Worm (Caenorhabditis elegans): ENCODE measurements around the gene W08A12.3.

The W08A12.3 gene

DNA sequence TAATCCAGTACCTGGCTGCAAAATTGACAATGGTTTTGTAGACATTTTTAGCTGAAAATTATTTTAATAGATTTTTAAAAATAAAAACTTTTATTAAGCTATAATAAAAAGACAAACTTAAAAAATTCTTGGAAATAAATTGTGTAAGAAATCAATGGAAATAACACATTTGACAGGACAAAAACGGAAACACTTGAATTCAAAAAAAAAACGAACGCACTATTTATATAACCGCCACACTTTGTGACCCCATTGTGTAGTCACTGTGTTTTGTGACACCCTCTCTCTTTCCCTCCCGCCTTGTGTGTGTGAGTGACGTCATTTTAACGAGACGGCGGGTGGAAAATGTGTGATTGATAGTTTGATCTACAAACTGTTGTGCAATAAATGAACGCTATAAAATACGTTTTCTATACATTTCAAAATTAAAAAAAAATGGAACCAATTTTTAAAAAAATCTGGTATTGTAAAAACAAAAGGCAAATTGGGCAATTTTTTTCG, 38.4 kb upstream of the W08A12.3 start, which contains the start of gene F59B1.8 (continued):
- TF ChIP-seq egrh-3 (GFP tag; IDR thresholded peaks at IDR 0.05) (no peak), nhr-80 (tag; optimal IDR thresholded peaks at IDR 0.05) (peak; percentile 83), fkh-3 (tag; optimal IDR thresholded peaks at IDR 0.05) (no peak), rcor-1 (GFP tag; IDR thresholded peaks at IDR 0.05) (no peak), mes-4 (tag; optimal IDR thresholded peaks at IDR 0.05) (no peak), attf-6 (GFP tag; IDR thresholded peaks at IDR 0.05) (no peak), ets-4 (GFP tag; optimal IDR thresholded peaks at IDR 0.05) (no peak), B0336.3 (GFP tag; IDR thresholded peaks at IDR 0.05) (0 out of 2 replicates have a peak, but pooled peaks have one; percentile 20), T26A5.8 (tag; optimal IDR thresholded peaks at IDR 0.05) (no peak), bed-2 (GFP tag; IDR thresholded peaks at IDR 0.05) (no peak), ztf-28 (GFP tag; IDR thresholded peaks at IDR 0.05) (no peak), let-607 (tag; optimal IDR thresholded peaks at IDR 0.05) (peak in 1 of 2 experiments; percentile 23), C06A6.2 (GFP tag; conservative IDR thresholded peaks at IDR 0.05) (no peak), chd-7 (tag; optimal IDR thresholded peaks at IDR 0.05) (no peak), D2030.7 (GFP tag; IDR thresholded peaks at IDR 0.05) (no peak), F10E7.11 (tag; optimal IDR thresholded peaks at IDR 0.05) (no peak), rpc-1 (optimal IDR thresholded peaks at IDR 0.05) (no peak), rpc-1 (tag; optimal IDR thresholded peaks at IDR 0.05) (no peak), F57C9.4 (tag; optimal IDR thresholded peaks at IDR 0.05) (no peak), nhr-179 (tag; optimal IDR thresholded peaks at IDR 0.05) (no peak), ceh-40 (GFP tag; IDR thresholded peaks at IDR 0.05) (no peak), let-526 (GFP tag; IDR thresholded peaks at IDR 0.05) (0 out of 2 replicates have a peak, but pooled peaks have one; percentile 9), nfyb-1 (GFP tag; IDR thresholded peaks at IDR 0.05) (0 out of 2 replicates have a peak, but pooled peaks have one; percentile 14), hrde-1 (tag; optimal IDR thresholded peaks at IDR 0.05; ENCODE audit: borderline replicate concordance) (no peak), egl-44 (GFP tag; IDR thresholded peaks at IDR 0.05) (no peak), ztf-26 (tag; optimal IDR thresholded peaks at IDR 0.05) (no peak), Y56A3A.18 (GFP tag; IDR thresholded peaks at IDR 0.05) (no peak), Y79H2A.3 (GFP tag; conservative IDR thresholded peaks at IDR 0.05) (no peak), lin-26 (GFP tag; IDR thresholded peaks at IDR 0.05) (no peak), cebp-1 (GFP tag; IDR thresholded peaks at IDR 0.05) (peak; percentile 47; the same call in 1 of the 2 replicates), cebp-1 (tag; optimal IDR thresholded peaks at IDR 0.05) (peak; percentile 74), hlh-12 (tag; optimal IDR thresholded peaks at IDR 0.05) (no peak), nfya-2 (GFP tag; IDR thresholded peaks at IDR 0.05) (no peak), ceh-91 (GFP tag; IDR thresholded peaks at IDR 0.05) (no peak), sea-2 (GFP tag; IDR thresholded peaks at IDR 0.05) (no peak), lin-35 (GFP tag; optimal IDR thresholded peaks at IDR 0.05) (no peak), snpc-4 (GFP tag; optimal IDR thresholded peaks at IDR 0.05) (no peak), snpc-4 (tag; optimal IDR thresholded peaks at IDR 0.05) (peak in 1 of 4 experiments; percentile 59), zfh-2 (GFP tag; conservative IDR thresholded peaks at IDR 0.05) (no peak)

DNA sequence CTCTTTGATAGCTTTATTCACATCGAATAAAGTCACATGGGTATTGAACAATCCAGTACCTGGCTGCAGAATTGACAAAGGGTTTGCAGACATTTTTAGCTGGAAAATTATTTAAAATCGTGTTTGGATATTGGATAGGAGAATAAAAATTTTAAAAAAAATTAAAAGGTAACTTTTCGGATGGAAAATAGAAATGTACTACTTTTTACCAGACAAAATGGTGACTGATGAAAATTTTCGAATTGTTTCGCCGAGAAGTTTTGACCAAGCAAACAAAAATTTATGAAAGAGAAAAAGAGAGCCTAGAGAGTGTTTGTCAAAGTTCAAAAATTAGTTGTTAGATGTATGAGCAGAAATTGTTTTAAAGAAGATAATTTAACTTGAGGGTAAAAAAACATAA, 34.8 kb upstream of the W08A12.3 start, which contains the start of gene F59B1.10:
Gene F59B1.10 (minus strand): TSS at position 101 of the 400 bp plus-strand sequence.
- no peak for TF ChIP-seq C17E4.6 (GFP tag; IDR thresholded peaks at IDR 0.05)
- TF ChIP-seq sea-2 (GFP tag; IDR thresholded peaks at IDR 0.05) = no peak
- no peak for TF ChIP-seq zim-3 (tag; optimal IDR thresholded peaks at IDR 0.05)
- no peak for TF ChIP-seq hmg-20 (GFP tag; IDR thresholded peaks at IDR 0.05)
- TF ChIP-seq C06A6.2 (GFP tag; conservative IDR thresholded peaks at IDR 0.05) = no peak
- no peak for TF ChIP-seq lin-40 (tag; optimal IDR thresholded peaks at IDR 0.05)
- no peak for TF ChIP-seq ama-1 (optimal IDR thresholded peaks at IDR 0.05)
- TF ChIP-seq ama-1 (GFP tag; optimal IDR thresholded peaks at IDR 0.05) = no peak
- no peak for TF ChIP-seq bed-2 (GFP tag; IDR thresholded peaks at IDR 0.05)
- no peak for TF ChIP-seq F55B11.4 (tag; optimal IDR thresholded peaks at IDR 0.05; ENCODE audit: borderline replicate concordance, insufficient read depth)
- no peak for TF ChIP-seq cebp-2 (GFP tag; IDR thresholded peaks at IDR 0.05)
- TF ChIP-seq pbrm-1 (GFP tag; IDR thresholded peaks at IDR 0.05) = no peak
- no peak for TF ChIP-seq lin-26 (GFP tag; IDR thresholded peaks at IDR 0.05)
- TF ChIP-seq F49E8.2 (tag; optimal IDR thresholded peaks at IDR 0.05; ENCODE audit: insufficient read depth) = no peak
- TF ChIP-seq Y53F4B.3 (GFP tag; IDR thresholded peaks at IDR 0.05) = no peak
- no peak for TF ChIP-seq hrde-1 (tag; optimal IDR thresholded peaks at IDR 0.05; ENCODE audit: borderline replicate concordance)
- TF ChIP-seq rpc-1 (optimal IDR thresholded peaks at IDR 0.05) = no peak
- no peak for TF ChIP-seq rpc-1 (tag; optimal IDR thresholded peaks at IDR 0.05)
- no peak for TF ChIP-seq athp-1 (tag; optimal IDR thresholded peaks at IDR 0.05)
